In genomic region chrX:2588012-2588411, ce11 we compare ENCODE assay signal across 4 worm cellular contexts.
TF ChIP-seq lines count a peak whose summit lies in the region.

No protein-coding gene starts in this region.

TF ChIP-seq in whole organism, L1 larva, 84 proteins besides CTCF, POLR2A, EP300 and RAD21:
- TF ChIP-seq nhr-90 (tag; optimal IDR thresholded peaks at IDR 0.05; lab: Kevin White, UChicago; ENCODE audit: poor library complexity) (peak; percentile 12), mdl-1 (tag; optimal IDR thresholded peaks at IDR 0.05; lab: Kevin White, UChicago) (no peak), efl-3 (GFP tag; optimal IDR thresholded peaks at IDR 0.05; lab: Kevin White, UChicago) (no peak), fos-1 (tag; optimal IDR thresholded peaks at IDR 0.05; lab: Kevin White, UChicago) (no peak), nhr-47 (tag; optimal IDR thresholded peaks at IDR 0.05; lab: Kevin White, UChicago) (peak; percentile 7), F16B12.6 (tag; optimal IDR thresholded peaks at IDR 0.05; lab: Kevin White, UChicago) (no peak), lsy-2 (tag; optimal IDR thresholded peaks at IDR 0.05; lab: Kevin White, UChicago) (peak in 1 of 2 experiments; percentile 22), zag-1 (tag; optimal IDR thresholded peaks at IDR 0.05; lab: Kevin White, UChicago) (no peak), blmp-1 (tag; optimal IDR thresholded peaks at IDR 0.05; lab: Kevin White, UChicago) (peak; percentile 87), snu-23 (GFP tag; optimal IDR thresholded peaks at IDR 0.05; lab: Kevin White, UChicago) (peak; percentile 41), nhr-85 (tag; lab: Kevin White, UChicago) (peak; percentile 90), nhr-71 (tag; optimal IDR thresholded peaks at IDR 0.05; lab: Kevin White, UChicago) (peak; percentile 33), skn-1 (tag; optimal IDR thresholded peaks at IDR 0.05; lab: Kevin White, UChicago) (peak; percentile 9), lin-14 (GFP tag; optimal IDR thresholded peaks at IDR 0.05; lab: Kevin White, UChicago) (peak; percentile 61), nhr-20 (tag; optimal IDR thresholded peaks at IDR 0.05; lab: Kevin White, UChicago) (peak; percentile 38)

TF ChIP-seq in whole organism, L2 larva, 48 proteins besides CTCF, POLR2A, EP300 and RAD21:
- TF ChIP-seq nhr-129 (tag; optimal IDR thresholded peaks at IDR 0.05; lab: Kevin White, UChicago) = peak; percentile 15
- peak; percentile 75 for TF ChIP-seq nhr-25 (tag; optimal IDR thresholded peaks at IDR 0.05; lab: Kevin White, UChicago)
- no peak for TF ChIP-seq nhr-6 (tag; optimal IDR thresholded peaks at IDR 0.05; lab: Kevin White, UChicago)
- no peak for TF ChIP-seq unc-39 (tag; optimal IDR thresholded peaks at IDR 0.05; lab: Kevin White, UChicago)
TF ChIP-seq in whole organism, L2 larva: peak in this region for 2.

TF ChIP-seq in whole organism, L3 larva, 47 proteins besides CTCF, POLR2A, EP300 and RAD21:
- TF ChIP-seq nhr-25 (tag; optimal IDR thresholded peaks at IDR 0.05; lab: Kevin White, UChicago) = peak; percentile 66
- TF ChIP-seq sea-2 (GFP tag; optimal IDR thresholded peaks at IDR 0.05; lab: Kevin White, UChicago) = no peak

TF ChIP-seq in whole organism, L4 larva, 104 proteins besides CTCF, POLR2A, EP300 and RAD21:
- TF ChIP-seq unc-62 (GFP tag; optimal IDR thresholded peaks at IDR 0.05 in 1 of 2; lab: Kevin White, UChicago) = peak in 1 of 2 experiments; percentile 34
- TF ChIP-seq unc-62 (tag; optimal IDR thresholded peaks at IDR 0.05; lab: Kevin White, UChicago) = no peak
- TF ChIP-seq ces-1 (GFP tag; optimal IDR thresholded peaks at IDR 0.05; lab: Kevin White, UChicago) = no peak
- no peak for TF ChIP-seq mdt-29 (GFP tag; IDR thresholded peaks at IDR 0.05; lab: Robert Waterston, UW)
- peak; percentile 47 for TF ChIP-seq nhr-25 (tag; optimal IDR thresholded peaks at IDR 0.05; lab: Kevin White, UChicago; ENCODE audit: borderline replicate concordance, insufficient read depth)

Comparison
In these comparisons a context has a peak if more than half of its experiments do, and no peak if none do; other contexts are left out.
1. Of the 29 proteins assayed by ChIP-seq in both whole organism, L4 larva and whole organism, L1 larva: peak only in whole organism, L4 larva: none; only in whole organism, L1 larva: skn-1; in both: none; in neither: 26; mixed calls (peak in some experiments, not most) for 2.